Fruit fly (Drosophila melanogaster): Measurements from ENCODE around the gene CG3225.
A peak's percentile ranks its signal among the peaks of the same experiment; 100 is the strongest.

DNA sequence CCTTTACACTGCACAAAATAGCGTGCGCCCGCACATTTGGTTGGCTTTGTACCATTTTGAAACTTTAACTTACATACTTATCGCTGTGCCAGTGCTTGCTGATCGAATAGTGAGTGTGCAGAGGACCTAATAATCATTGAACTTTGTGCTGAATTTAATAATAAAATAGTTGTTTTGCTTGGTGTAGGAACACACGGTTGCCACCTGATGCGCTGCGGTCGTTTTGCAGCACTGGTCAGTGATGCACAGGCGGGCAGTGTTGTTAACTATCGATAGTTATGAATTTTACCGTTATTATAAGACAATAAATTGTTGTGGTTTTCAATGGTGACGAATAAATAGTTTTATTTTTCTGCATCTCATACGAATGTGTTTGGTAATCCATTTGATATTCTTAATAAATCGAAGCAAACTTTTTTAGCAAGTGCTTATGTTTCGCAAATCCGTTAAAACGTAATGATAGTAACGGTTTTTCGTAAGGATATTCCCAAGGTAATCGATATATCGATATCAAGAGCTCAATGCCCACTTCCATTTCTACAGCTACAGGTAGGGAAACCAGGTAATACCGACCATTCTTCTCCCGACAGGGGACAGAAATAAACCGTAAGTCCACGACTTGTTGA lies 19.8 kb upstream of the CG3225 start, which contains the start of the genes tank and CG12194:
- TF ChIP-seq CG10348 (GFP tag; IDR thresholded peaks at IDR 0.05) (peak; percentile 99), D1 (tag; optimal IDR thresholded peaks at IDR 0.05) (no peak), EcR (GFP tag; optimal IDR thresholded peaks at IDR 0.05) (peak; percentile 29), rn (GFP tag; IDR thresholded peaks at IDR 0.05) (peak; percentile 99), CG12605 (GFP tag; IDR thresholded peaks at IDR 0.05) (peak; percentile 99), gl (tag; optimal IDR thresholded peaks at IDR 0.05) (peak; percentile 97), CG17806 (tag; optimal IDR thresholded peaks at IDR 0.05) (peak; percentile 99), Pif1B (GFP tag; optimal IDR thresholded peaks at IDR 0.05) (peak; percentile 99), Snoo (tag; optimal IDR thresholded peaks at IDR 0.05) (peak; percentile 98), CG4496 (GFP tag; IDR thresholded peaks at IDR 0.05) (peak; percentile 100), CG34367 (tag; optimal IDR thresholded peaks at IDR 0.05) (peak; percentile 99), CG9948 (tag; optimal IDR thresholded peaks at IDR 0.05) (peak; percentile 99), CG8159 (tag; optimal IDR thresholded peaks at IDR 0.05) (peak; percentile 97), CG32121 (GFP tag; IDR thresholded peaks at IDR 0.05) (peak; percentile 100)
